Fruit fly (Drosophila melanogaster): ENCODE results near the gene CG13054.
A peak's percentile ranks its signal among the peaks of the same experiment; 100 is the strongest.

Gene CG13054

DNA sequence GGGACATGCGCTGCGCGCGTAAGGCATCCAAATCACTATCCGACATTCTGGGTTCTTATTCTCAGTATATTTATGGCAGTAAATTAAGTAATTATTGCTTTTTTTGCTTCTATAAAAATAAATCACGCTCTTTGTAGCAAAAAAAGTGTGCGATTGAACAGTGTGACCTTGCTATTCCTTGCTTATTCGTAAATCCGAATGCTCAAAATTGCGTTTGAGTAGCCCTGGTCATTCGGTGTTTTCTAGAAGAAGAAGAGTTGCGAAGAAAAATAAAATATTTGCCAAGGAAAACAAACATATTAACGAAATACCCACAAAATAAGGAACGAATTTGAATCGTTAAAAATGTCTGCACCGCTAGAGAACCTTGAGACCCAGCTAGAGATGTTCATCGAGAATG is 25.1 kb downstream of the CG13054 start, which contains the start of the genes PDCD-5 and MED10 (continued):
- TF ChIP-seq Eip75B (GFP tag; optimal IDR thresholded peaks at IDR 0.05), result peak; percentile 7
- TF ChIP-seq dsx (GFP tag; optimal IDR thresholded peaks at IDR 0.05; ENCODE audit: poor library complexity, severe bottlenecking), result peak; percentile 48
- TF ChIP-seq achi (GFP tag; optimal IDR thresholded peaks at IDR 0.05), result no peak
- no peak for TF ChIP-seq Met (GFP tag; optimal IDR thresholded peaks at IDR 0.05)
- TF ChIP-seq Gug (GFP tag; IDR thresholded peaks at IDR 0.05), result no peak
- TF ChIP-seq CG16779 (tag; optimal IDR thresholded peaks at IDR 0.05), result no peak
- no peak for TF ChIP-seq fd59A (GFP tag; optimal IDR thresholded peaks at IDR 0.05)
- TF ChIP-seq Hr39 (GFP tag; optimal IDR thresholded peaks at IDR 0.05), result no peak
- peak; percentile 56 for TF ChIP-seq CG3032 (tag; optimal IDR thresholded peaks at IDR 0.05)
- TF ChIP-seq Hr38 (GFP tag; optimal IDR thresholded peaks at IDR 0.05), result no peak
- TF ChIP-seq CG6854 (GFP tag; optimal IDR thresholded peaks at IDR 0.05), result no peak
- TF ChIP-seq Smox (GFP tag; optimal IDR thresholded peaks at IDR 0.05), result no peak
- TF ChIP-seq fd85E (GFP tag; optimal IDR thresholded peaks at IDR 0.05), result no peak
- TF ChIP-seq Ets21C (GFP tag; optimal IDR thresholded peaks at IDR 0.05), result no peak
- TF ChIP-seq esn (GFP tag; optimal IDR thresholded peaks at IDR 0.05), result peak; percentile 18
- TF ChIP-seq Eip78C (GFP tag), result peak; percentile 60
- no peak for TF ChIP-seq Lpt (GFP tag; optimal IDR thresholded peaks at IDR 0.05)
- TF ChIP-seq Sox102F (GFP tag; optimal IDR thresholded peaks at IDR 0.05), result no peak
- no peak for TF ChIP-seq net (GFP tag; optimal IDR thresholded peaks at IDR 0.05)
- no peak for TF ChIP-seq Hr4 (GFP tag; optimal IDR thresholded peaks at IDR 0.05)
- TF ChIP-seq Blimp-1 (GFP tag; optimal IDR thresholded peaks at IDR 0.05), result no peak

- TF ChIP-seq Ets21C (GFP tag; optimal IDR thresholded peaks at IDR 0.05) (peak; percentile 60), CG6854 (GFP tag; optimal IDR thresholded peaks at IDR 0.05) (no peak), Smox (GFP tag; optimal IDR thresholded peaks at IDR 0.05) (no peak), CG8119 (GFP tag; IDR thresholded peaks at IDR 0.05) (peak; percentile 84; the same call in 2 of the 3 replicates), acj6 (GFP tag; optimal IDR thresholded peaks at IDR 0.05) (peak; percentile 86), Sox15 (GFP tag; optimal IDR thresholded peaks at IDR 0.05) (peak; percentile 74), CG3919 (GFP tag; optimal IDR thresholded peaks at IDR 0.05) (peak; percentile 55), salr (GFP tag; optimal IDR thresholded peaks at IDR 0.05) (peak; percentile 50 to 87), Hr4 (GFP tag; optimal IDR thresholded peaks at IDR 0.05) (peak; percentile 74), spab (GFP tag; optimal IDR thresholded peaks at IDR 0.05) (no peak), CG32006 (GFP tag; optimal IDR thresholded peaks at IDR 0.05) (peak; percentile 86), CG6792 (GFP tag; optimal IDR thresholded peaks at IDR 0.05) (peak; percentile 80), CG10631 (GFP tag; optimal IDR thresholded peaks at IDR 0.05) (peak; percentile 91), CG8319 (GFP tag; optimal IDR thresholded peaks at IDR 0.05) (peak; percentile 44), dac (GFP tag; optimal IDR thresholded peaks at IDR 0.05) (peak; percentile 65), fd85E (GFP tag; optimal IDR thresholded peaks at IDR 0.05) (no peak), Hr38 (GFP tag; optimal IDR thresholded peaks at IDR 0.05) (no peak), net (GFP tag; optimal IDR thresholded peaks at IDR 0.05) (peak; percentile 75), CG4318 (GFP tag; optimal IDR thresholded peaks at IDR 0.05) (no peak), CG16779 (tag; optimal IDR thresholded peaks at IDR 0.05) (no peak), Eip75B (GFP tag; optimal IDR thresholded peaks at IDR 0.05) (peak; percentile 67), CG1621 (tag; optimal IDR thresholded peaks at IDR 0.05) (no peak), CG11902 (GFP tag; optimal IDR thresholded peaks at IDR 0.05) (peak; percentile 64), CG31627 (GFP tag; optimal IDR thresholded peaks at IDR 0.05) (peak; percentile 74), Hr39 (GFP tag; optimal IDR thresholded peaks at IDR 0.05) (peak; percentile 69), achi (GFP tag; optimal IDR thresholded peaks at IDR 0.05) (peak; percentile 78), Sox102F (GFP tag; optimal IDR thresholded peaks at IDR 0.05) (peak; percentile 58), esn (GFP tag; optimal IDR thresholded peaks at IDR 0.05) (peak; percentile 83), CG10669 (GFP tag; optimal IDR thresholded peaks at IDR 0.05) (peak; percentile 71), ss (GFP tag; optimal IDR thresholded peaks at IDR 0.05) (peak in 1 of 2 experiments; percentile 67), lz (GFP tag; optimal IDR thresholded peaks at IDR 0.05) (peak; percentile 79), fd59A (GFP tag; optimal IDR thresholded peaks at IDR 0.05) (peak; percentile 52), cyc (GFP tag; optimal IDR thresholded peaks at IDR 0.05) (peak; percentile 74), CG6163 (GFP tag; IDR thresholded peaks at IDR 0.05) (peak; percentile 93; the same call in 2 of the 3 replicates), topi (GFP tag; optimal IDR thresholded peaks at IDR 0.05) (peak; percentile 72), CG11762 (GFP tag; optimal IDR thresholded peaks at IDR 0.05; ENCODE audit: insufficient read depth) (peak; percentile 41), eg (GFP tag; IDR thresholded peaks at IDR 0.05) (no peak; the same call in 1 of the 3 replicates), Lpt (GFP tag; optimal IDR thresholded peaks at IDR 0.05) (no peak), Eip93F (GFP tag; optimal IDR thresholded peaks at IDR 0.05) (peak; percentile 29), Eip78C (GFP tag) (peak; percentile 92), Blimp-1 (GFP tag; optimal IDR thresholded peaks at IDR 0.05) (peak; percentile 42), dsx (GFP tag; optimal IDR thresholded peaks at IDR 0.05; ENCODE audit: poor library complexity, severe bottlenecking) (peak; percentile 83), pdm3 (GFP tag; optimal IDR thresholded peaks at IDR 0.05) (peak; percentile 80)
These were observed 28.3 kb downstream of the CG13054 start, which contains the start of gene Tmx3 for dm6 chr3L:16228659-16229205. Tmx3 (plus strand) TSS chr3L:16229100.
